Comparison of ENCODE assay signal across 1 fruit fly cellular context in genomic region chr3L:1431489-1432053, dm6.
TF ChIP-seq lines count a peak whose summit lies in the region.

No protein-coding gene starts in this region.

TF ChIP-seq in whole organism, embryonic, 481 proteins besides CTCF, POLR2A, EP300 and RAD21 (continued from another document):
- TF ChIP-seq CG30431 (GFP tag; optimal IDR thresholded peaks at IDR 0.05; lab: Kevin White, UChicago) (no peak), CG13775 (GFP tag; optimal IDR thresholded peaks at IDR 0.05; lab: Kevin White, UChicago) (no peak), vvl (GFP tag; IDR thresholded peaks at IDR 0.05; lab: Robert Waterston, UW) (0 out of 2 replicates have a peak, but pooled peaks have one; percentile 9), Eip74EF (GFP tag; optimal IDR thresholded peaks at IDR 0.05; lab: Kevin White, UChicago) (no peak), CG10321 (GFP tag; IDR thresholded peaks at IDR 0.05; lab: Robert Waterston, UW) (no peak), sob (GFP tag; IDR thresholded peaks at IDR 0.05; lab: Robert Waterston, UW) (no peak), CG4854 (GFP tag; optimal IDR thresholded peaks at IDR 0.05; lab: Kevin White, UChicago) (no peak), slbo (GFP tag; IDR thresholded peaks at IDR 0.05; lab: Robert Waterston, UW) (no peak), Dp (GFP tag; optimal IDR thresholded peaks at IDR 0.05; lab: Kevin White, UChicago) (no peak), pfk (GFP tag; optimal IDR thresholded peaks at IDR 0.05; lab: Kevin White, UChicago) (no peak), Neu2 (GFP tag; optimal IDR thresholded peaks at IDR 0.05; lab: Kevin White, UChicago; ENCODE audit: borderline replicate concordance) (no peak), Aef1 (GFP tag; IDR thresholded peaks at IDR 0.05; lab: Robert Waterston, UW) (no peak), CG14441 (GFP tag; IDR thresholded peaks at IDR 0.05; lab: Robert Waterston, UW) (no peak), CG34422 (GFP tag; IDR thresholded peaks at IDR 0.05; lab: Robert Waterston, UW) (no peak), Blimp-1 (GFP tag; optimal IDR thresholded peaks at IDR 0.05; lab: Kevin White, UChicago) (no peak), CG4282 (GFP tag; optimal IDR thresholded peaks at IDR 0.05; lab: Kevin White, UChicago) (no peak), schlank (tag; optimal IDR thresholded peaks at IDR 0.05; lab: Kevin White, UChicago) (no peak), CG12071 (GFP tag; optimal IDR thresholded peaks at IDR 0.05; lab: Kevin White, UChicago) (no peak), CG1647 (GFP tag; optimal IDR thresholded peaks at IDR 0.05; lab: Kevin White, UChicago) (no peak), CG2678 (tag; optimal IDR thresholded peaks at IDR 0.05; lab: Kevin White, UChicago) (no peak), gce (GFP tag; IDR thresholded peaks at IDR 0.05; lab: Robert Waterston, UW) (no peak), sc (optimal IDR thresholded peaks at IDR 0.05; lab: Kevin White, UChicago) (no peak), sc (GFP tag; optimal IDR thresholded peaks at IDR 0.05; lab: Kevin White, UChicago) (no peak), CG15011 (GFP tag; optimal IDR thresholded peaks at IDR 0.05; lab: Kevin White, UChicago) (no peak), al (GFP tag; IDR thresholded peaks at IDR 0.05; lab: Robert Waterston, UW) (no peak), dmrt11E (tag; optimal IDR thresholded peaks at IDR 0.05; lab: Kevin White, UChicago) (peak; percentile 46), CG31388 (GFP tag; optimal IDR thresholded peaks at IDR 0.05; lab: Kevin White, UChicago) (no peak), CG12659 (GFP tag; optimal IDR thresholded peaks at IDR 0.05; lab: Kevin White, UChicago) (no peak), CG7963 (GFP tag; IDR thresholded peaks at IDR 0.05; lab: Robert Waterston, UW; ENCODE audit: partially characterized antibody) (no peak), Adf1 (GFP tag; IDR thresholded peaks at IDR 0.05; lab: Robert Waterston, UW) (no peak), H2.0 (GFP tag; IDR thresholded peaks at IDR 0.05; lab: Robert Waterston, UW) (no peak), CG34376 (GFP tag; optimal IDR thresholded peaks at IDR 0.05; lab: Kevin White, UChicago) (no peak), phol (tag; optimal IDR thresholded peaks at IDR 0.05; lab: Kevin White, UChicago) (peak; percentile 0), CG17802 (tag; optimal IDR thresholded peaks at IDR 0.05; lab: Kevin White, UChicago) (no peak), wor (GFP tag; IDR thresholded peaks at IDR 0.05; lab: Robert Waterston, UW) (no peak), zen (tag; optimal IDR thresholded peaks at IDR 0.05; lab: Kevin White, UChicago) (peak; percentile 24), tup (GFP tag; optimal IDR thresholded peaks at IDR 0.05; lab: Kevin White, UChicago) (no peak), lilli (GFP tag; optimal IDR thresholded peaks at IDR 0.05; lab: Kevin White, UChicago) (no peak), CG15696 (tag; optimal IDR thresholded peaks at IDR 0.05; lab: Kevin White, UChicago) (peak; percentile 63), Sox102F (GFP tag; optimal IDR thresholded peaks at IDR 0.05; lab: Kevin White, UChicago) (no peak), CG11398 (GFP tag; optimal IDR thresholded peaks at IDR 0.05; lab: Kevin White, UChicago) (no peak), crol (GFP tag; IDR thresholded peaks at IDR 0.05; lab: Robert Waterston, UW) (no peak), jumu (GFP tag; optimal IDR thresholded peaks at IDR 0.05; lab: Kevin White, UChicago) (no peak), ac (GFP tag; optimal IDR thresholded peaks at IDR 0.05; lab: Kevin White, UChicago) (peak; percentile 26), CG10267 (tag; optimal IDR thresholded peaks at IDR 0.05; lab: Kevin White, UChicago) (peak; percentile 36), CG8089 (GFP tag; optimal IDR thresholded peaks at IDR 0.05; lab: Kevin White, UChicago) (no peak), CG8924 (tag; optimal IDR thresholded peaks at IDR 0.05; lab: Kevin White, UChicago) (peak; percentile 6), CG6689 (GFP tag; IDR thresholded peaks at IDR 0.05; lab: Robert Waterston, UW) (no peak), CG8281 (tag; optimal IDR thresholded peaks at IDR 0.05; lab: Kevin White, UChicago) (no peak), bcd (GFP tag; optimal IDR thresholded peaks at IDR 0.05; lab: Kevin White, UChicago) (no peak), CG2712 (tag; optimal IDR thresholded peaks at IDR 0.05; lab: Kevin White, UChicago) (peak; percentile 26), lola (GFP tag; optimal IDR thresholded peaks at IDR 0.05; lab: Kevin White, UChicago) (peak in 1 of 3 experiments; percentile 32), CG17385 (GFP tag; optimal IDR thresholded peaks at IDR 0.05; lab: Kevin White, UChicago) (no peak), kay (GFP tag; optimal IDR thresholded peaks at IDR 0.05; lab: Kevin White, UChicago) (no peak), pb (GFP tag; optimal IDR thresholded peaks at IDR 0.05; lab: Kevin White, UChicago) (no peak), Vsx1 (GFP tag; optimal IDR thresholded peaks at IDR 0.05; lab: Kevin White, UChicago) (no peak), NFAT (GFP tag; IDR thresholded peaks at IDR 0.05; lab: Robert Waterston, UW) (0 out of 2 replicates have a peak, but pooled peaks have one; percentile 8), MESR4 (GFP tag; optimal IDR thresholded peaks at IDR 0.05; lab: Kevin White, UChicago) (no peak), gro (GFP tag; optimal IDR thresholded peaks at IDR 0.05; lab: Kevin White, UChicago) (no peak), jing (GFP tag; optimal IDR thresholded peaks at IDR 0.05; lab: Kevin White, UChicago) (no peak), CG4404 (GFP tag; IDR thresholded peaks at IDR 0.05; lab: Robert Waterston, UW) (peak; percentile 69), slp2 (GFP tag; optimal IDR thresholded peaks at IDR 0.05; lab: Kevin White, UChicago) (no peak), HLHmδ (GFP tag; optimal IDR thresholded peaks at IDR 0.05; lab: Kevin White, UChicago) (peak; percentile 49)
